Fruit fly (Drosophila melanogaster): ENCODE measurements around the gene CG13474.

The CG13474 gene

DNA sequence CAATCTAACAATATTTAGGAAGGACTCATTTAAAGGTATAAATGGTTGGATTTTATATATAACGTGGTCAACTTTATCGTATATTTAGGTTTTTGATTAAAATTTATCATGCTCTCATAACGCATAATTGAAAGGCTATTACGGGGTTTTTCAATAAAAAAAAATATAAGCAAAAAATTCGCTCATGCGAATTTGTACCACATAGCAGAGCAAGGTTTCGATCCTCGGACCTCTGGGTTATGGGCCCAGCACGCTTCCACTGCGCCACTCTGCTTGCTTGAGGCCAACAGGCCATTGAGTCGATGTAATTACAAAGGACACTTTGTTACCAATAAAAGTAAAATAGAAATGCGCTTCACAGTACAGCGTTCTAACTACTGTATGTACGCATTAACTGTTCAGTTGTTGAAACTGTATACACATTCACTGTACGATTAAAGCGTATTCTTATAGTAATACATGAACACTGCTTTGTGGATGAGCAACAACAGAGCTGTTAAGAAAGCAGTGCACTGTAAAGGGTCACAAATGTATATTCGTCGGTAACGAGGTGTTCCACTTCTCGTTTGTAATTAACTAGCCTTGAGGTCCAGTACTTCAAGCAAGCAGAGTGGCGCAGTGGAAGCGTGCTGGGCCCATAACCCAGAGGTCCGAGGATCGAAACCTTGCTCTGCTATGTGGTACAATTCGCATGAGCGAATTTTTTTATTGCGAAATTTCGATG is 23.0 kb downstream of the CG13474 start (continued):
- TF ChIP-seq ara (GFP tag; IDR thresholded peaks at IDR 0.05) (no peak), CG5245 (GFP tag; optimal IDR thresholded peaks at IDR 0.05) (no peak), ase (GFP tag; IDR thresholded peaks at IDR 0.05) (no peak), B-H2 (GFP tag; optimal IDR thresholded peaks at IDR 0.05) (no peak), sr (GFP tag; IDR thresholded peaks at IDR 0.05) (no peak), da (GFP tag; optimal IDR thresholded peaks at IDR 0.05) (no peak), Eip74EF (GFP tag; optimal IDR thresholded peaks at IDR 0.05) (peak in 1 of 2 experiments; percentile 79), Doc3 (GFP tag; IDR thresholded peaks at IDR 0.05; ENCODE audit: partially characterized antibody) (no peak), sima (GFP tag; optimal IDR thresholded peaks at IDR 0.05) (no peak), C15 (GFP tag; IDR thresholded peaks at IDR 0.05) (0 out of 3 replicates have a peak, but pooled peaks have one; percentile 21), gro (GFP tag; optimal IDR thresholded peaks at IDR 0.05) (no peak), CG31388 (GFP tag; optimal IDR thresholded peaks at IDR 0.05) (no peak), CG4424 (GFP tag; optimal IDR thresholded peaks at IDR 0.05) (no peak), CG2889 (GFP tag; IDR thresholded peaks at IDR 0.05) (no peak), croc (GFP tag; conservative IDR thresholded peaks at IDR 0.05) (no peak), CG8765 (GFP tag; IDR thresholded peaks at IDR 0.05) (no peak), CG13296 (GFP tag; optimal IDR thresholded peaks at IDR 0.05) (no peak), gcm (GFP tag; optimal IDR thresholded peaks at IDR 0.05) (no peak), Chrac-16 (GFP tag; optimal IDR thresholded peaks at IDR 0.05) (no peak), CG12391 (tag; optimal IDR thresholded peaks at IDR 0.05) (peak; percentile 32), ab (GFP tag; optimal IDR thresholded peaks at IDR 0.05) (no peak), CG18619 (GFP tag; optimal IDR thresholded peaks at IDR 0.05) (no peak), CG7963 (GFP tag; IDR thresholded peaks at IDR 0.05; ENCODE audit: partially characterized antibody) (peak; percentile 88), CG8924 (tag; optimal IDR thresholded peaks at IDR 0.05) (no peak), Bgb (GFP tag; IDR thresholded peaks at IDR 0.05; ENCODE audit: partially characterized antibody) (peak; percentile 87), slou (GFP tag; optimal IDR thresholded peaks at IDR 0.05) (no peak), sd (tag; optimal IDR thresholded peaks at IDR 0.05) (no peak), Myb (GFP tag; optimal IDR thresholded peaks at IDR 0.05) (no peak), CG8388 (GFP tag; optimal IDR thresholded peaks at IDR 0.05) (no peak), ttk (GFP tag; IDR thresholded peaks at IDR 0.05) (no peak), CG6791 (GFP tag; IDR thresholded peaks at IDR 0.05; ENCODE audit: partially characterized antibody) (peak; percentile 96), CG12104 (GFP tag; optimal IDR thresholded peaks at IDR 0.05) (no peak), CG6813 (GFP tag; optimal IDR thresholded peaks at IDR 0.05) (no peak), cas (GFP tag; IDR thresholded peaks at IDR 0.05) (no peak), onecut (GFP tag; IDR thresholded peaks at IDR 0.05) (no peak), prd (optimal IDR thresholded peaks at IDR 0.05) (no peak), prd (GFP tag; IDR thresholded peaks at IDR 0.05) (no peak), CG12769 (tag; optimal IDR thresholded peaks at IDR 0.05) (no peak), lmd (GFP tag; IDR thresholded peaks at IDR 0.05) (no peak), dmrt99B (tag; optimal IDR thresholded peaks at IDR 0.05) (no peak), Ravus (GFP tag; IDR thresholded peaks at IDR 0.05) (no peak), pho (GFP tag; optimal IDR thresholded peaks at IDR 0.05) (no peak), mam (GFP tag; optimal IDR thresholded peaks at IDR 0.05) (no peak), Oli (tag; optimal IDR thresholded peaks at IDR 0.05) (no peak), jing (GFP tag; optimal IDR thresholded peaks at IDR 0.05) (no peak), CG34224 (GFP tag; IDR thresholded peaks at IDR 0.05; ENCODE audit: partially characterized antibody) (peak; percentile 26; the same call in 1 of the 3 replicates), Deaf1 (tag; optimal IDR thresholded peaks at IDR 0.05) (no peak), br (optimal IDR thresholded peaks at IDR 0.05) (no peak), stc (GFP tag; IDR thresholded peaks at IDR 0.05) (no peak), CG10979 (tag; optimal IDR thresholded peaks at IDR 0.05) (no peak), Xbp1 (GFP tag; optimal IDR thresholded peaks at IDR 0.05) (no peak)

Data from whole organism, embryonic.